Worm (Caenorhabditis elegans) whole organism, midembryonic: Measurements from ENCODE around the gene unc-34.

Experiments used
- cog-1 ChIP-seq: sonication (generic microtip); optimal IDR thresholded peaks from 2 replicates; lab custom pipeline; 2016; ENCODE audit warnings: missing genetic modification characterization, missing compliant biosample characterization
- ztf-29 ChIP-seq: fragments of 200-800 bp; sonication (Bioruptor generic); IDR thresholded peaks from 2 replicates; pipeline ENCODE4 v1.3.6; 2022; ENCODE audit warnings: missing genetic modification reagents, missing genetic modification characterization, missing compliant biosample characterization

DNA sequence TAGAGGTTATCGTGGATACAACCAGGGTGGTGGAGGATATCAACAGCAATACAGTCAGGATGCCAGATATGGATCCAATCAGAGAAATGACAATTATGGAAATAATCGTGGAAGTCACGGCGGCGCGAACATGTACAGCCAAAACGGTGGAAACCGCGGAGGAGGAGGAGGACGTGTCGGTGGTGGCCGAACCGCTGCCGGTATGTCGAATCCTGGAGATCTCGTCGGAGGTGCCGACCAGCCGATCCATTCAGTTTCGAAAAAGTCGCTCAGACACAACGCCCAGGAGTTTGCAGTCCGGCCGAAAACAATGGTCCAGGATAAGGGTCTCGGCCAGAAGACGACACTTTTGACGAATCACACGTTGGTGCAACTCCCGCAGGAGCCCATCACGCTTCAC lies 26.5 kb downstream of the unc-34 start:
- TF ChIP-seq ztf-29 (no peak), cog-1 (tag; lab: Kevin White, UChicago) (no peak)
